Fruit fly (Drosophila melanogaster) whole organism, adult: ENCODE results near the gene ringer.

ENCODE experiments used
- CG11617 ChIP-seq: fragments of 200-800 bp; sonication (Bioruptor generic); optimal IDR thresholded peaks from 2 replicates; lab custom pipeline; 2017; ENCODE audit warnings: mild to moderate bottlenecking, missing biosample characterization, missing genetic modification reagents, missing genetic modification characterization
- CG14711 ChIP-seq: fragments of 200-800 bp; sonication (Bioruptor generic); optimal IDR thresholded peaks from 2 replicates; lab custom pipeline; 2018; ENCODE audit warnings: missing biosample characterization, mild to moderate bottlenecking, missing genetic modification characterization, moderate library complexity
- CG33017 ChIP-seq: fragments of 200-800 bp; sonication (Bioruptor generic); optimal IDR thresholded peaks from 2 replicates; lab custom pipeline; 2018; ENCODE audit warnings: missing biosample characterization, mild to moderate bottlenecking, missing genetic modification characterization, moderate library complexity
- CG7101 ChIP-seq: fragments of 200-800 bp; sonication (Bioruptor generic); optimal IDR thresholded peaks from 2 replicates; lab custom pipeline; 2018; ENCODE audit warnings: missing biosample characterization, mild to moderate bottlenecking, missing genetic modification characterization, moderate library complexity
- Clk ChIP-seq: fragments of 200-800 bp; sonication (Bioruptor generic); optimal IDR thresholded peaks from 2 replicates; lab custom pipeline; 2017; ENCODE audit warnings: missing biosample characterization, missing genetic modification characterization
- bab1 ChIP-seq: fragments of 200-800 bp; sonication (Bioruptor generic); optimal IDR thresholded peaks from 3 replicates; lab custom pipeline; 2019; ENCODE audit warnings: missing biosample characterization, mild to moderate bottlenecking, missing genetic modification characterization, moderate library complexity
- cic ChIP-seq: fragments of 200-800 bp; sonication (Bioruptor generic); optimal IDR thresholded peaks from 2 replicates; lab custom pipeline; 2017; ENCODE audit warnings: missing biosample characterization, mild to moderate bottlenecking, missing genetic modification characterization, moderate library complexity
- cnc ChIP-seq, 2 experiments: fragments of >200 bp; optimal IDR thresholded peaks; 2 replicates each; lab custom pipeline; 2017
- kay ChIP-seq: fragments of 200-800 bp; sonication (Bioruptor generic); peaks from one replicate; lab custom pipeline; 2016; ENCODE audit warnings: missing biosample characterization, missing genetic modification characterization, borderline replicate concordance
- ovo ChIP-seq: fragments of 200-800 bp; sonication (Bioruptor generic); optimal IDR thresholded peaks from 2 replicates; lab custom pipeline; 2016; ENCODE audit warnings: missing biosample characterization, missing genetic modification characterization
- tj ChIP-seq: fragments of 200-800 bp; sonication (Bioruptor generic); optimal IDR thresholded peaks from 3 replicates; lab custom pipeline; 2017; ENCODE audit warnings: missing biosample characterization, mild to moderate bottlenecking, missing genetic modification characterization, moderate library complexity
- toe ChIP-seq: fragments of 200-800 bp; sonication (Bioruptor generic); optimal IDR thresholded peaks from 2 replicates; lab custom pipeline; 2016; ENCODE audit warnings: missing biosample characterization, missing genetic modification characterization

DNA sequence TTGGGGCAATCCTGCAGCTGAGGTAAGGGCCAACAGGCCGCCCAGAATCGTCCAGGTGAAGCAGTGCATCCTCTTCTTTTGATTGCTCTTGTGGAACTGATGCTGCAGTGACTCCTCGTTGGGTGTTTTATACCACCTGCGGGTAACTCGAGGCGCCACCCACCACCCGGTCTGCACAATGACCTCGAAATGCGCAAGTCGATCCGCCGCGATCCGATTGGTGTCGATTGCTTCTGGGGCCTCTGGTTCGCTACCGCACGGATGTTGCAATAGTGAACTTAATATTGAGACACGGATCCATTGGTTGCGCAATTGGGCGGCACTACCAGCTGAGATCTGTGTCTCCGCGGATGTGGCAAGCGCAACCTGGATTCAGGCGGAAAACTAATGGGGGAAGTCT, 8.0 kb upstream of the ringer start, which contains the start of gene Cpr72Ec:
- TF ChIP-seq cic (GFP tag; lab: Kevin White, UChicago): no peak
- no peak for TF ChIP-seq toe (GFP tag; lab: Kevin White, UChicago)
- TF ChIP-seq kay (GFP tag; lab: Kevin White, UChicago): no peak
- TF ChIP-seq bab1 (GFP tag; lab: Kevin White, UChicago): no peak
- TF ChIP-seq CG14711 (tag; lab: Kevin White, UChicago): no peak
- TF ChIP-seq cnc (optimal IDR thresholded peaks at IDR 0.05; lab: Kevin White, UChicago): no peak
- TF ChIP-seq tj (GFP tag; lab: Kevin White, UChicago): no peak
- no peak for TF ChIP-seq ovo (GFP tag; lab: Kevin White, UChicago)
- TF ChIP-seq Clk (GFP tag; lab: Kevin White, UChicago): no peak
- no peak for TF ChIP-seq CG11617
- no peak for TF ChIP-seq CG7101 (tag; lab: Kevin White, UChicago)
- TF ChIP-seq CG33017: no peak
